Worm (Caenorhabditis elegans) whole organism, L4 larva: ENCODE data around the gene ceh-16.

Experiments used
- F37D6.2 ChIP-seq: sonication (generic microtip); optimal IDR thresholded peaks from 2 replicates; lab custom pipeline; 2016; ENCODE audit warnings: mild to moderate bottlenecking, missing genetic modification characterization, missing compliant biosample characterization
- T20F7.1 ChIP-seq: fragments of 200-800 bp; sonication (Bioruptor generic); optimal IDR thresholded peaks from 2 replicates; lab custom pipeline; 2018; ENCODE audit warnings: mild to moderate bottlenecking, missing genetic modification characterization, missing compliant biosample characterization
- T26A8.4 ChIP-seq: fragments of 200-800 bp; sonication (Bioruptor generic); IDR thresholded peaks from 2 replicates; pipeline ENCODE4 v1.3.6; 2022; ENCODE audit warnings: missing genetic modification characterization, missing compliant biosample characterization
- Y48G9A.11 ChIP-seq: fragments of 200-800 bp; sonication (Bioruptor generic); IDR thresholded peaks from 2 replicates; pipeline ENCODE4 v1.3.6; 2022; ENCODE audit warnings: missing genetic modification reagents, missing genetic modification characterization, missing compliant biosample characterization
- Y5F2A.4 ChIP-seq: fragments of 200-800 bp; sonication (Bioruptor generic); optimal IDR thresholded peaks from 2 replicates; lab custom pipeline; 2018; ENCODE audit warnings: mild to moderate bottlenecking, missing genetic modification characterization, missing compliant biosample characterization
- ZK337.2 ChIP-seq: fragments of 200-800 bp; sonication (Bioruptor generic); IDR thresholded peaks from 2 replicates; pipeline ENCODE4 v1.3.6; 2022; ENCODE audit warnings: missing genetic modification reagents, missing genetic modification characterization, missing compliant biosample characterization
- ZK546.5 ChIP-seq, 2 experiments: sonication (generic microtip); optimal IDR thresholded peaks; 2 replicates each; lab custom pipeline; 2017; ENCODE audit warnings: missing biosample characterization in 2 of 2, missing genetic modification characterization in 2 of 2
- aha-1 ChIP-seq: fragments of 150-350 bp; peaks from one replicate; lab custom pipeline; 2014; ENCODE audit warnings: missing biosample characterization, missing genetic modification characterization
- aly-2 ChIP-seq: sonication (generic microtip); optimal IDR thresholded peaks from 2 replicates; lab custom pipeline; 2018; ENCODE audit warnings: missing biosample characterization, missing genetic modification characterization
- arid-1 ChIP-seq: fragments of 200-800 bp; sonication (Bioruptor generic); conservative IDR thresholded peaks from 2 replicates; pipeline ENCODE4 v1.3.6; 2022; ENCODE audit warnings: missing genetic modification reagents, missing genetic modification characterization, missing compliant biosample characterization
- attf-4 ChIP-seq: sonication (generic microtip); optimal IDR thresholded peaks from 3 replicates; lab custom pipeline; 2017; ENCODE audit warnings: missing biosample characterization, missing genetic modification characterization
- ceh-20 ChIP-seq: fragments of 200-800 bp; sonication (Bioruptor generic); IDR thresholded peaks from 2 replicates; pipeline ENCODE4 v1.3.6; 2022; ENCODE audit warnings: missing genetic modification reagents, missing genetic modification characterization, missing compliant biosample characterization
- ceh-44 ChIP-seq: fragments of 200-800 bp; sonication (Bioruptor generic); IDR thresholded peaks from 2 replicates; pipeline ENCODE4 v1.3.6; 2022; ENCODE audit warnings: missing genetic modification reagents, missing genetic modification characterization, missing compliant biosample characterization
- ceh-62 ChIP-seq: sonication (generic microtip); optimal IDR thresholded peaks from 2 replicates; lab custom pipeline; 2017; ENCODE audit warnings: missing biosample characterization, missing genetic modification characterization
- ces-1 ChIP-seq: fragments of 150-350 bp; sonication (generic microtip); optimal IDR thresholded peaks from 4 replicates; lab custom pipeline; 2014; ENCODE audit warnings: missing biosample characterization, missing genetic modification reagents, missing genetic modification characterization
- cey-2 ChIP-seq: sonication (generic microtip); optimal IDR thresholded peaks from 3 replicates; lab custom pipeline; 2017; ENCODE audit warnings: missing genetic modification characterization, mild to moderate bottlenecking, missing compliant biosample characterization, antibody characterized with exemption, borderline replicate concordance; ENCODE audit not compliant: insufficient read depth
- ctbp-1 ChIP-seq: fragments of 200-800 bp; sonication (Bioruptor generic); IDR thresholded peaks from 2 replicates; pipeline ENCODE4 v1.3.6; 2022; ENCODE audit warnings: missing genetic modification reagents, missing genetic modification characterization, missing compliant biosample characterization
- dmd-6 ChIP-seq: fragments of 200-800 bp; sonication (Bioruptor generic); IDR thresholded peaks from 2 replicates; pipeline ENCODE4 v1.3.6; 2022; ENCODE audit warnings: missing genetic modification reagents, missing genetic modification characterization, missing compliant biosample characterization
- dmd-8 ChIP-seq: fragments of 200-800 bp; sonication (Bioruptor generic); IDR thresholded peaks from 2 replicates; pipeline ENCODE4 v1.3.6; 2022; ENCODE audit warnings: missing genetic modification characterization, missing compliant biosample characterization
- dve-1 ChIP-seq: sonication (generic microtip); optimal IDR thresholded peaks from 2 replicates; lab custom pipeline; 2017; ENCODE audit warnings: antibody characterized with exemption, mild to moderate bottlenecking, missing genetic modification characterization, missing compliant biosample characterization; ENCODE audit not compliant: insufficient read depth
- fos-1 ChIP-seq: fragments of 150-350 bp; optimal IDR thresholded peaks from 2 replicates; lab custom pipeline; 2014; ENCODE audit warnings: missing biosample characterization, missing genetic modification characterization
- gei-8 ChIP-seq: fragments of 200-800 bp; sonication (Bioruptor generic); optimal IDR thresholded peaks from 2 replicates; lab custom pipeline; 2018; ENCODE audit warnings: mild to moderate bottlenecking, missing genetic modification characterization, missing compliant biosample characterization
- hlh-11 ChIP-seq: fragments of 200-800 bp; sonication (Bioruptor generic); optimal IDR thresholded peaks from 2 replicates; lab custom pipeline; 2018; ENCODE audit warnings: mild to moderate bottlenecking, missing genetic modification characterization, missing compliant biosample characterization
- jun-1 ChIP-seq: fragments of 150-350 bp; optimal IDR thresholded peaks from 2 replicates; lab custom pipeline; 2014; ENCODE audit warnings: missing biosample characterization, missing genetic modification reagents, missing genetic modification characterization
- lim-7 ChIP-seq: fragments of 200-800 bp; sonication (Bioruptor generic); IDR thresholded peaks from 2 replicates; pipeline ENCODE4 v1.3.6; 2022; ENCODE audit warnings: missing genetic modification characterization, missing compliant biosample characterization
- lin-13 ChIP-seq: fragments of 150-350 bp; optimal IDR thresholded peaks from 2 replicates; lab custom pipeline; 2014; ENCODE audit warnings: missing biosample characterization, missing genetic modification reagents, missing genetic modification characterization
- lin-38 ChIP-seq: fragments of 200-800 bp; sonication (Bioruptor generic); IDR thresholded peaks from 2 replicates; pipeline ENCODE4 v1.3.6; 2022; ENCODE audit warnings: missing genetic modification reagents, missing genetic modification characterization, missing compliant biosample characterization
- lin-39 ChIP-seq: fragments of 150-350 bp; optimal IDR thresholded peaks from 2 replicates; lab custom pipeline; 2014; ENCODE audit warnings: missing biosample characterization, missing genetic modification reagents, missing genetic modification characterization
- lir-3 ChIP-seq: sonication (generic microtip); optimal IDR thresholded peaks from 2 replicates; lab custom pipeline; 2016; ENCODE audit warnings: mild to moderate bottlenecking, missing genetic modification characterization, missing compliant biosample characterization
- madf-9 ChIP-seq: fragments of 200-800 bp; sonication (Bioruptor generic); conservative IDR thresholded peaks from 2 replicates; pipeline ENCODE4 v1.3.6; 2022; ENCODE audit warnings: missing genetic modification reagents, missing genetic modification characterization, missing compliant biosample characterization
- mep-1 ChIP-seq: fragments of 150-350 bp; sonication (generic microtip); optimal IDR thresholded peaks from 3 replicates; lab custom pipeline; 2014; ENCODE audit warnings: missing biosample characterization, missing genetic modification characterization
- mes-2 ChIP-seq: sonication (generic microtip); optimal IDR thresholded peaks from 2 replicates; lab custom pipeline; 2016; ENCODE audit warnings: missing genotype, mild to moderate bottlenecking, missing genetic modification characterization, missing compliant biosample characterization; ENCODE audit not compliant: poor library complexity, severe bottlenecking
- nhr-10 ChIP-seq: fragments of 150-350 bp; optimal IDR thresholded peaks from 2 replicates; lab custom pipeline; 2014; ENCODE audit warnings: missing biosample characterization, missing genetic modification characterization
- nhr-11 ChIP-seq: fragments of 150-350 bp; optimal IDR thresholded peaks from 2 replicates; lab custom pipeline; 2014; ENCODE audit warnings: missing biosample characterization, missing genetic modification characterization
- nhr-237 ChIP-seq: sonication (generic microtip); optimal IDR thresholded peaks from 2 replicates; lab custom pipeline; 2017; ENCODE audit warnings: missing biosample characterization, missing genetic modification characterization
- nhr-25 ChIP-seq: sonication (generic microtip); optimal IDR thresholded peaks from 2 replicates; lab custom pipeline; 2017; ENCODE audit warnings: missing genetic modification characterization, mild to moderate bottlenecking, missing compliant biosample characterization, antibody characterized with exemption, moderate library complexity, borderline replicate concordance; ENCODE audit not compliant: insufficient read depth
- nhr-41 ChIP-seq: fragments of 200-800 bp; sonication (Bioruptor generic); IDR thresholded peaks from 2 replicates; pipeline ENCODE4 v1.3.6; 2022; ENCODE audit warnings: missing genetic modification reagents, missing genetic modification characterization, missing compliant biosample characterization
- pha-4 ChIP-seq, 2 experiments: fragments of 150-350 bp in 1 of 2; fragments of 200-800 bp in 1 of 2; sonication (Bioruptor generic) in 1 of 2; IDR thresholded peaks in 1 of 2; optimal IDR thresholded peaks in 1 of 2; 2 replicates each; pipeline versions ENCODE4 v1.3.6 to Lab custom; 2014 to 2022; ENCODE audit warnings: missing genetic modification characterization in 2 of 2, missing genetic modification reagents in 2 of 2, missing biosample characterization in 1 of 2, missing compliant biosample characterization in 1 of 2
- php-3 ChIP-seq: fragments of 200-800 bp; sonication (Bioruptor generic); IDR thresholded peaks from 2 replicates; pipeline ENCODE4 v1.3.6; 2022; ENCODE audit warnings: missing genetic modification reagents, missing genetic modification characterization, missing compliant biosample characterization
- pqm-1 ChIP-seq: sonication (generic microtip); optimal IDR thresholded peaks from 2 replicates; lab custom pipeline; 2017; ENCODE audit warnings: missing biosample characterization, missing genetic modification characterization
- saeg-2 ChIP-seq: fragments of 200-800 bp; sonication (Bioruptor generic); IDR thresholded peaks from 2 replicates; pipeline ENCODE4 v1.3.6; 2022; ENCODE audit warnings: missing genetic modification reagents, missing genetic modification characterization, missing compliant biosample characterization
- sdz-12 ChIP-seq: fragments of 200-800 bp; sonication (Bioruptor generic); optimal IDR thresholded peaks from 2 replicates; lab custom pipeline; 2018; ENCODE audit warnings: mild to moderate bottlenecking, missing genetic modification characterization, missing compliant biosample characterization
- skn-1 ChIP-seq: fragments of 150-350 bp; optimal IDR thresholded peaks from 2 replicates; lab custom pipeline; 2014; ENCODE audit warnings: missing biosample characterization, missing genetic modification characterization
- snpc-1.2 ChIP-seq: fragments of 200-800 bp; sonication (Bioruptor generic); IDR thresholded peaks from 2 replicates; pipeline ENCODE4 v1.3.6; 2022; ENCODE audit warnings: missing genetic modification reagents, missing genetic modification characterization, missing compliant biosample characterization
- snpc-4 ChIP-seq: fragments of 150-350 bp; optimal IDR thresholded peaks from 2 replicates; lab custom pipeline; 2014; ENCODE audit warnings: missing biosample characterization, missing genetic modification characterization
- tag-97 ChIP-seq: fragments of 200-800 bp; sonication (Bioruptor generic); IDR thresholded peaks from 2 replicates; pipeline ENCODE4 v1.3.6; 2022; ENCODE audit warnings: missing genetic modification characterization, missing compliant biosample characterization
- vab-7 ChIP-seq: fragments of 200-800 bp; sonication (Bioruptor generic); IDR thresholded peaks from 2 replicates; pipeline ENCODE4 v1.3.6; 2022; ENCODE audit warnings: missing genetic modification reagents, missing genetic modification characterization, missing compliant biosample characterization
- zag-1 ChIP-seq: fragments of 150-350 bp; optimal IDR thresholded peaks from 2 replicates; lab custom pipeline; 2014; ENCODE audit warnings: missing biosample characterization, missing genetic modification characterization
- zip-11 ChIP-seq: fragments of 200-800 bp; sonication (Bioruptor generic); IDR thresholded peaks from 2 replicates; pipeline ENCODE4 v1.3.6; 2022; ENCODE audit warnings: missing genetic modification characterization, missing compliant biosample characterization
- ztf-7 ChIP-seq: fragments of 150-350 bp; optimal IDR thresholded peaks from 2 replicates; lab custom pipeline; 2014; ENCODE audit warnings: missing biosample characterization, missing genetic modification characterization

The ceh-16 gene

ce11 chrIII:8658367-8658761 is 35.8 kb downstream of the ceh-16 start (continued):
- TF ChIP-seq ctbp-1 (peak; percentile 71), saeg-2 (GFP tag; lab: Robert Waterston, UW) (peak; percentile 64; the same call in 1 of the 2 replicates), arid-1 (GFP tag; lab: Robert Waterston, UW) (0 out of 2 replicates have a peak, but pooled peaks have one; percentile 36), nhr-237 (no peak), zag-1 (no peak), hlh-11 (tag; lab: Kevin White, UChicago) (peak; percentile 99), lim-7 (GFP tag; lab: Robert Waterston, UW) (0 out of 2 replicates have a peak, but pooled peaks have one; percentile 6), T20F7.1 (GFP tag; lab: Kevin White, UChicago) (peak; percentile 82), nhr-41 (GFP tag; lab: Robert Waterston, UW) (no peak), ZK337.2 (GFP tag; lab: Robert Waterston, UW) (no peak), ceh-44 (GFP tag; lab: Robert Waterston, UW) (no peak), sdz-12 (GFP tag; lab: Kevin White, UChicago) (no peak), lin-13 (GFP tag; lab: Kevin White, UChicago) (peak; percentile 74), Y5F2A.4 (GFP tag; lab: Kevin White, UChicago) (no peak), ceh-20 (GFP tag; lab: Robert Waterston, UW) (peak; percentile 92; the same call in 1 of the 2 replicates), dmd-6 (peak; percentile 93), jun-1 (tag; lab: Kevin White, UChicago) (peak; percentile 49), nhr-25 (tag; lab: Kevin White, UChicago) (peak; percentile 72), nhr-10 (peak; percentile 80), gei-8 (GFP tag; lab: Kevin White, UChicago) (peak; percentile 84), mes-2 (tag; lab: Kevin White, UChicago) (no peak), vab-7 (no peak), php-3 (GFP tag; lab: Robert Waterston, UW) (peak; percentile 96), fos-1 (tag; lab: Kevin White, UChicago) (no peak), lin-38 (peak; percentile 49), cey-2 (tag; lab: Kevin White, UChicago) (peak; percentile 90), Y48G9A.11 (GFP tag; lab: Robert Waterston, UW) (no peak), skn-1 (tag; lab: Kevin White, UChicago) (peak; percentile 53), tag-97 (no peak), F37D6.2 (tag; lab: Kevin White, UChicago) (peak; percentile 19), ZK546.5 (tag; optimal IDR thresholded peaks at IDR 0.05; lab: Kevin White, UChicago) (no peak), ces-1 (GFP tag; lab: Kevin White, UChicago) (no peak), zip-11 (GFP tag; lab: Robert Waterston, UW) (no peak), pqm-1 (tag; lab: Kevin White, UChicago) (peak; percentile 15), snpc-4 (tag; lab: Kevin White, UChicago) (no peak), pha-4 (GFP tag; IDR thresholded peaks at IDR 0.05; lab: Robert Waterston, UW) (peak; percentile 77), pha-4 (tag; optimal IDR thresholded peaks at IDR 0.05; lab: Kevin White, UChicago) (peak; percentile 97), lin-39 (tag; lab: Kevin White, UChicago) (no peak), mep-1 (tag; lab: Kevin White, UChicago) (peak; percentile 90), snpc-1.2 (GFP tag; lab: Robert Waterston, UW) (no peak), ceh-62 (tag; lab: Kevin White, UChicago) (no peak), aha-1 (tag; lab: Kevin White, UChicago) (peak; percentile 70), dve-1 (tag; lab: Kevin White, UChicago) (peak; percentile 96), lir-3 (tag; lab: Kevin White, UChicago) (no peak), T26A8.4 (GFP tag; lab: Robert Waterston, UW) (peak; percentile 77; the same call in 1 of the 2 replicates), attf-4 (tag; lab: Kevin White, UChicago) (no peak), madf-9 (GFP tag; lab: Robert Waterston, UW) (peak; percentile 44), aly-2 (tag; lab: Kevin White, UChicago) (no peak), ztf-7 (tag; lab: Kevin White, UChicago) (peak; percentile 72), dmd-8 (GFP tag; lab: Robert Waterston, UW) (no peak), nhr-11 (peak; percentile 98)
